Worm (Caenorhabditis elegans): ENCODE results near the gene F41G4.13.

The F41G4.13 gene

DNA sequence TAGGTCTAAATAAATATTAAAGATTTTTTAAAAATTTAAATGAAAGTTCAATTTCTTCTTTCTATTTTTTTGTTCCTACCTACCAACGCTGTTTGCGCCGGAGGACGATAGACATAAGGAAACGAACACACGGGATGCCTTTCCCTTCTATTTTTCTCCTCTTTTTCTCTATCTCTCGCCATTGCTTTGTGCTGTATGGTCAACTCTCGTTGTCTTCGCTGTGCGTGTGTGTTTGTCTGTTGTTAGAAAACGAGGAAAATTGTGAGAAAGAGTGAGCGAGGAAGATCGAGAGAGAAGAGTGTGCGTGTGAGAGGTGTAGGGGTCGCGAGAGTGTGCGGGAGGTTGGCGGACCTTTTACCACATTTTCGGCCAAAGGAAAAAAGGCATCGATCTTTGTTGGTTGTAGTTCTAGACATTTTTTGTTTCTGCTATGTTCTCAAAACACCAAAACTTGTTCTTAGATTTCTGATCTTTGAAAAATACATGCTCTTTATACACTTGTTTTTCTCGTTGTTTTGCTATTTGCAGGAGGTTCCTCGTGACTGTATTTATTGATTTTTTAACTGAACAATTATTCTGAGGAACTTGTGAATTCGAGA lies 35.4 kb downstream of the F41G4.13 start:
- no peak for TF ChIP-seq ref-1 (GFP tag; conservative IDR thresholded peaks at IDR 0.05)
- no peak for TF ChIP-seq ztf-23 (GFP tag; IDR thresholded peaks at IDR 0.05)
- TF ChIP-seq flt-1 (GFP tag; IDR thresholded peaks at IDR 0.05), result no peak
- no peak for TF ChIP-seq tab-1 (GFP tag; IDR thresholded peaks at IDR 0.05)
- TF ChIP-seq med-1 (GFP tag; optimal IDR thresholded peaks at IDR 0.05; ENCODE audit: insufficient read depth), result no peak
- no peak for TF ChIP-seq klf-2 (GFP tag; conservative IDR thresholded peaks at IDR 0.05)
- TF ChIP-seq cog-1 (tag; optimal IDR thresholded peaks at IDR 0.05), result no peak
- no peak for TF ChIP-seq T22C8.4 (GFP tag; IDR thresholded peaks at IDR 0.05)
- no peak for TF ChIP-seq ztf-29 (GFP tag; IDR thresholded peaks at IDR 0.05)

DNA sequence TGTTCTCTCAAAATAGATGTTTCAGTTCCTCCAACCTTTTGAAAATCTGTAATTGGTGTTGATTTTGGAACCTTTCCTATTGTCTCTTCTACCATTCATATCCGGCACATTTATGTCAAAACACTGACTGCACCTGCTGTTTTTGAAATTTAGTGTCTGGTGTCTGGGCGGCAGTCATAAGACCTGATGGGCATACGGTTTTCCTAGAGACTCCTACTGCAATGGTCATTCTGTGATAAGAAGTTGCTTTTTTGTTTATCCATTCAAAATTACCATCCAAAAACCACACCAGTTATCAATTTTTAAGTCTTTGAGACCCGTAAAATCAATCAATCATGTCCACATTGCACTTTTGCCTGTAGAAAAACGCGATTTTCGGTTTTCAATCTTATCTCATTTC lies 36.0 kb downstream of the F41G4.13 start:
- TF ChIP-seq med-1 (GFP tag; optimal IDR thresholded peaks at IDR 0.05; ENCODE audit: insufficient read depth) (no peak), ztf-29 (GFP tag; IDR thresholded peaks at IDR 0.05) (no peak), T22C8.4 (GFP tag; IDR thresholded peaks at IDR 0.05) (no peak), ref-1 (GFP tag; conservative IDR thresholded peaks at IDR 0.05) (no peak), flt-1 (GFP tag; IDR thresholded peaks at IDR 0.05) (no peak), tab-1 (GFP tag; IDR thresholded peaks at IDR 0.05) (no peak), ztf-23 (GFP tag; IDR thresholded peaks at IDR 0.05) (no peak), klf-2 (GFP tag; conservative IDR thresholded peaks at IDR 0.05) (no peak), cog-1 (tag; optimal IDR thresholded peaks at IDR 0.05) (no peak)

DNA sequence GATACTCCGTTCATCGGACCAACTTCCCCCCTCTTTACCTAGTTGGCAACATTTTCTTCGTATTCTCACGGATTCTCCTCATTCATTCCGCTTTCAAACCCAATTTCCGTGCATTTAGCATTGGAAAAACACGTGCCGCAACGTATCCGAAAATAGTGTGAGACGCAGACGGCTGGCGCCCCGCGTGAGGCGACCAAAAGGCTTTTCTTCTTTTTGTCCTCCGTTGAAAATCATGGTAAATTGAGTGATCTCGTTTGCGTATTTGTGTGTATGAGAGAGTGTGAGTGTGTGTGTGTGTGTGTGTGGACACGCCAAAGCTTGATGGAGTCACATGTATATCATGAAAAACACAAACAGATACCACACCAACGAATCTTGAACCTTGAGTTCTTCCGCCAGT lies 37.8 kb downstream of the F41G4.13 start:
- TF ChIP-seq flt-1 (GFP tag; IDR thresholded peaks at IDR 0.05) (no peak), cog-1 (tag; optimal IDR thresholded peaks at IDR 0.05) (no peak), T22C8.4 (GFP tag; IDR thresholded peaks at IDR 0.05) (no peak), ref-1 (GFP tag; conservative IDR thresholded peaks at IDR 0.05) (no peak), ztf-29 (GFP tag; IDR thresholded peaks at IDR 0.05) (no peak), klf-2 (GFP tag; conservative IDR thresholded peaks at IDR 0.05) (no peak), tab-1 (GFP tag; IDR thresholded peaks at IDR 0.05) (no peak), ztf-23 (GFP tag; IDR thresholded peaks at IDR 0.05) (no peak), med-1 (GFP tag; optimal IDR thresholded peaks at IDR 0.05; ENCODE audit: insufficient read depth) (no peak)

DNA sequence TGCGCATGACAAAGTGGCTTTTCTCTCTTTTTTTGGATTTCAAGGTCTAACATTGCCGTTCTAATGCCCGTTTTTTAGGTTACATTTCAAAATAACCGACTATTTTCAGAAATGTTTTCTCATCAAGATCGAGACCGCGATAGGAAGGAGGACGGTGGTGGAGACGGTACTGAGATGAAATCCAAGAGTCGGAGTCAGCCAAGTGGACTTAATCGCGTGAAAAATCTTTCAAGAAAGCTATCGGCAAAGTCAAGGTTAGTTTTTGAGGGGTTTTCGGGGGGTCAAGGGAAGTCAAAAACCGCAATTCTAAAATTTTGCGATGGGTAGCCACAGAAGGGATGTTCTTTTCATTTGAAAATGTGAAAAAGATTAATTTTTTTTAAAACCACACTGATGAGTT lies 38.6 kb downstream of the F41G4.13 start, which contains the start of gene aak-2:
aak-2 (plus strand) TSS at position 110 of the 400 bp plus-strand sequence.
- TF ChIP-seq med-1 (GFP tag; optimal IDR thresholded peaks at IDR 0.05; ENCODE audit: insufficient read depth) (no peak), flt-1 (GFP tag; IDR thresholded peaks at IDR 0.05) (no peak), cog-1 (tag; optimal IDR thresholded peaks at IDR 0.05) (no peak), klf-2 (GFP tag; conservative IDR thresholded peaks at IDR 0.05) (no peak), ztf-29 (GFP tag; IDR thresholded peaks at IDR 0.05) (no peak), ref-1 (GFP tag; conservative IDR thresholded peaks at IDR 0.05) (no peak), T22C8.4 (GFP tag; IDR thresholded peaks at IDR 0.05) (no peak), ztf-23 (GFP tag; IDR thresholded peaks at IDR 0.05) (no peak), tab-1 (GFP tag; IDR thresholded peaks at IDR 0.05) (no peak)

DNA sequence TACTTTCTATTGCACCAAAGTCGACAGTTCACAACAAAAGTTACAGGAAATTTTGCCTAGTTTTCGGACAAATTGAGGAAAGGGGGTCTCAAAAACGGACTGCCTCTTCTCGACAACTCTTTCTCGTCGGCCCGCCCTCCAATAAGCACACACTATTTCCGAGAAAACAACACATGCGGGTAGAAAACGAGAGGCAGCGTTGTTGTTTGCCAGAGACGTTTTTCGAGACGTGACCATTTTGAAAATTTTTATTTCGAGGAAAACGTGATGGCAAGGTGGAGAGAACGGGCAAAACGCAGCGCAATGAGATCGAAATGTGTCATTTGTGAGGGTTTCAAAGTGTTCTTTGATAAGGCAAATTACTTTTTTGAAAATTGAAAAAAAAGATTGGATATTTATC lies 41.1 kb downstream of the F41G4.13 start:
- TF ChIP-seq klf-2 (GFP tag; conservative IDR thresholded peaks at IDR 0.05) (no peak), cog-1 (tag; optimal IDR thresholded peaks at IDR 0.05) (no peak), flt-1 (GFP tag; IDR thresholded peaks at IDR 0.05) (no peak), ztf-29 (GFP tag; IDR thresholded peaks at IDR 0.05) (no peak), ref-1 (GFP tag; conservative IDR thresholded peaks at IDR 0.05) (no peak), tab-1 (GFP tag; IDR thresholded peaks at IDR 0.05) (no peak), ztf-23 (GFP tag; IDR thresholded peaks at IDR 0.05) (no peak), med-1 (GFP tag; optimal IDR thresholded peaks at IDR 0.05; ENCODE audit: insufficient read depth) (no peak), T22C8.4 (GFP tag; IDR thresholded peaks at IDR 0.05) (no peak)

DNA sequence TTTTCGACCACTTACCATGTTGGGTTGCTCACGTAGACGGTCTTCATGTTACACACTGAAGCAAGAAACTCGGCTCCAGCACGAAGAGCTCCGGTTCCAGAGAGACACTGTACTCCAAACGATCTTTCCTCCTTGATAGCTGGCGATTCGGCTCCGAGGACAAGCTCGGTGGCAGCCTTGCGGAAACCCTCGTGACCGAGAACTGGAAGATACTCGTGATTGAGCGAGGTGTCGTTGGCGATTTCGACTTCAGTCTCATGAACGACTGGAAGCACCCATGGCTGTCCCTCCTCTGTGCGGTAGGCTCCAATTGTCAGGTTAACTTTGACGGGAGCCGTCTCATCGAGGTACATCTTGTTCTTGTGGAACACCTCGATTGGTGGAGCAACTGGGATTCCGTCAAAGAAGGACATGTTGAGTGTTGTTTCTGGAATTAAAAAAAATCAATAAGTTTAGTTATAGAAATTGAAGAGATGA lies 41.9 kb downstream of the F41G4.13 start, which contains the start of gene got-1.2:
got-1.2 (minus strand) TSS at position 427 of the 477 bp plus-strand sequence.
- TF ChIP-seq flt-1 (GFP tag; IDR thresholded peaks at IDR 0.05), result no peak
- TF ChIP-seq tab-1 (GFP tag; IDR thresholded peaks at IDR 0.05), result 0 out of 2 replicates have a peak, but pooled peaks have one; percentile 14

DNA sequence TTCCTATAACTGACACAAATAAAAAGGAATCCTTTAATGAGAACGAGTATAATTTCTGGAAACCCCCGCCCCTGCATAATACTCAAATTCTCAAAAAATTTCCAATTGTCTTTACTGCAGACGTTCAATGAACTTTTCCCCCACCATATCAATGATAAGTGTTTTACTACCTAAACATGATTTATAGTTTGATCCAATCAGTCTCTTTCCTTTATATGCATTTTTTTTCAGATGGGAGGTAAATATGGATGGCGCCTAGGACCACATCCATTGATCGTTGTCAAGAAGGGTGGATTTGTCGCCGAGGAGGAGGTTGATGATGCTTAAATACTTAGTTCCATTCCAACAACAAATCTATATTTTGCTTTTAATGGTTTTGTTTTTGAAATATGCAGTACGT lies 47.4 kb downstream of the F41G4.13 start:
- TF ChIP-seq ztf-29 (GFP tag; IDR thresholded peaks at IDR 0.05) (no peak), ztf-23 (GFP tag; IDR thresholded peaks at IDR 0.05) (no peak), T22C8.4 (GFP tag; IDR thresholded peaks at IDR 0.05) (no peak), cog-1 (tag; optimal IDR thresholded peaks at IDR 0.05) (no peak), klf-2 (GFP tag; conservative IDR thresholded peaks at IDR 0.05) (no peak), flt-1 (GFP tag; IDR thresholded peaks at IDR 0.05) (no peak), med-1 (GFP tag; optimal IDR thresholded peaks at IDR 0.05; ENCODE audit: insufficient read depth) (no peak), tab-1 (GFP tag; IDR thresholded peaks at IDR 0.05) (no peak), ref-1 (GFP tag; conservative IDR thresholded peaks at IDR 0.05) (no peak)

DNA sequence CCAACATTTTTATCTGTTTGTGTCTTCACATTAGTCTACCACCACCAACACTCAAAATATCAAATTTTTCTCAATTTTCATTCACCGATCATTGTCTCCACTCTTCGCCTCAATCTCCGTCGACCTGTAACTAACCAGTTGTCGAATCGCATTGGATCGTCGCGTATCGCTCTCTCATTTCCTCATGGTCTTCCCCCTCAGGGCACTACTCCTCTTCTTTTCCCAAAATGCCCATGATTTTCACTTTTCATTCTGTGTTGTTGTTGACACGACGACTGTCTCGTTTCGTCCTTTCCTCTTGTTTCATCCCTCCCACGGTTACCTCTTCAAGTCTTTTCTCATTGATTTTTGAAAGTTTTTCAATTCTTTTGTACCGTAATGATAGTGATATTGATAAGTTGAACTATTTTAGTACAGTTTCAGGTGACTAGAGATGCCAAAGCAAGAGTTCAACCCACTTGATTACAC lies 48.5 kb downstream of the F41G4.13 start, which contains the start of gene T01C8.2:
T01C8.2 (plus strand) TSS at position 418 of the 468 bp plus-strand sequence.
- no peak for TF ChIP-seq ztf-23 (GFP tag; IDR thresholded peaks at IDR 0.05)

DNA sequence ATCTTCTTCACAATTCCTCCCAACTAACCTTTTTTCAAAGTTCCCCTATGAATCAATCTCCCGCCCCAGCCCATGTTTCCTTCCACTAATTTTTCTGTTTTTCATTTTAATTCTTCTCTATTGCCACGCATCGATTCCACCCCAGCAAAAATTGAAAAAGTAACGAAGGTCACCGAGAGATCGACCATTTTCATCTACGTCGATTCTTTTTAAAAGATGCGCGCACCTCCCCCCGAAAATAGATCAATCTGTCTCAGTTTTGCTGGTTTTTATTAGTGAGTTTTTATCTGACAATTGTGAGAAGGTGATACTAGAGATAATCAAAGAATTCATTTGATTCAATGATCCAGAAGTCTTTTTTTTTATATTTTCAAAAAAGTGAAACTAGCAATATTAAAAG lies 50.6 kb downstream of the F41G4.13 start:
- TF ChIP-seq med-1 (GFP tag; optimal IDR thresholded peaks at IDR 0.05; ENCODE audit: insufficient read depth) (no peak), T22C8.4 (GFP tag; IDR thresholded peaks at IDR 0.05) (no peak), ref-1 (GFP tag; conservative IDR thresholded peaks at IDR 0.05) (no peak), klf-2 (GFP tag; conservative IDR thresholded peaks at IDR 0.05) (no peak), cog-1 (tag; optimal IDR thresholded peaks at IDR 0.05) (no peak), tab-1 (GFP tag; IDR thresholded peaks at IDR 0.05) (no peak), ztf-29 (GFP tag; IDR thresholded peaks at IDR 0.05) (no peak), flt-1 (GFP tag; IDR thresholded peaks at IDR 0.05) (no peak), ztf-23 (GFP tag; IDR thresholded peaks at IDR 0.05) (no peak)
